Worm (Caenorhabditis elegans): ENCODE measurements around the gene srx-14.

DNA sequence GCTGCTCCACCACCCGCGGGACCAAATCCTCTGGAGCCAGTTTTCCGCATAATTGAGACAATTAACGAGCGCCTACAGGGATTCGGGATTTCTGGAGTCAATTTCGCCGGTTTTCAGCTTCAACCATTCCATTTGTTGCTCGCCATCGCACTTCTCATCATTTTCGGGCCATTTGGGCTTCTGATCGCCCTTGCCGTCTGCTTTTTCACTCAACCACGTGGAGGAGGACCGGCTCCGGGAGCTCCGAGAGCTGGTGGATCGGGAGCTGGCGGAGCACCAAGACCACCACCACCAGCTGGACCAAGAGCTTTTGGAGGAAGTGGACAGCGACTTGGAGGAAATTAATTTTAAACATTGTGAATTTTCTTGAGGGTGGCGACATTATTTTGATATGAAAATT is 17.4 kb downstream of the srx-14 start:
- TF ChIP-seq T23F11.4 (GFP tag; optimal IDR thresholded peaks at IDR 0.05): no peak
- no peak for TF ChIP-seq ttx-3 (tag; optimal IDR thresholded peaks at IDR 0.05)
- TF ChIP-seq ahr-1 (tag; optimal IDR thresholded peaks at IDR 0.05): no peak
- TF ChIP-seq C08G9.2 (tag; optimal IDR thresholded peaks at IDR 0.05): no peak
- no peak for TF ChIP-seq elt-2 (tag; optimal IDR thresholded peaks at IDR 0.05)
- TF ChIP-seq lim-6 (tag; optimal IDR thresholded peaks at IDR 0.05): no peak
- no peak for TF ChIP-seq pha-4 (tag; optimal IDR thresholded peaks at IDR 0.05)
- TF ChIP-seq unc-3 (GFP tag; conservative IDR thresholded peaks at IDR 0.05): no peak
- TF ChIP-seq unc-3 (tag; optimal IDR thresholded peaks at IDR 0.05): no peak
- TF ChIP-seq ets-4 (tag; optimal IDR thresholded peaks at IDR 0.05): no peak
- no peak for TF ChIP-seq dve-1 (tag; optimal IDR thresholded peaks at IDR 0.05)
- no peak for TF ChIP-seq ama-1 (optimal IDR thresholded peaks at IDR 0.05)
- no peak for TF ChIP-seq che-1 (tag; optimal IDR thresholded peaks at IDR 0.05)
- TF ChIP-seq tbx-2 (tag; optimal IDR thresholded peaks at IDR 0.05): no peak
- TF ChIP-seq ceh-30 (tag; optimal IDR thresholded peaks at IDR 0.05): no peak

Data from whole organism, late embryonic.